Fruit fly (Drosophila melanogaster): Measurements from ENCODE around the gene CG31715.
A peak's percentile ranks its signal among the peaks of the same experiment; 100 is the strongest.

CG31715 gene

dm6 chr2L:10356508-10356907 is 15.1 kb downstream of the CG31715 start, which contains the start of the genes CtsL4 and ClpP (continued):
- TF ChIP-seq row (GFP tag; IDR thresholded peaks at IDR 0.05) (peak; percentile 86), CG9932 (GFP tag; IDR thresholded peaks at IDR 0.05) (no peak; the same call in 1 of the 2 replicates), ind (GFP tag; optimal IDR thresholded peaks at IDR 0.05) (peak; percentile 49), zfh1 (GFP tag; IDR thresholded peaks at IDR 0.05) (peak; percentile 25; the same call in 1 of the 3 replicates), Optix (GFP tag; IDR thresholded peaks at IDR 0.05) (peak; percentile 28; the same call in 1 of the 3 replicates), twi (tag; optimal IDR thresholded peaks at IDR 0.05) (peak; percentile 61), CG12236 (GFP tag; optimal IDR thresholded peaks at IDR 0.05) (no peak), PHDP (tag; optimal IDR thresholded peaks at IDR 0.05) (no peak), CG1602 (GFP tag; optimal IDR thresholded peaks at IDR 0.05) (peak; percentile 46), Usf (GFP tag; optimal IDR thresholded peaks at IDR 0.05) (no peak), corto (GFP tag; optimal IDR thresholded peaks at IDR 0.05) (no peak), Mes4 (GFP tag; optimal IDR thresholded peaks at IDR 0.05) (no peak), CG4404 (GFP tag; IDR thresholded peaks at IDR 0.05) (0 out of 2 replicates have a peak, but pooled peaks have one; percentile 17), Awh (GFP tag; IDR thresholded peaks at IDR 0.05) (no peak), unc-4 (GFP tag; IDR thresholded peaks at IDR 0.05; ENCODE audit: partially characterized antibody) (no peak), CG11560 (tag; IDR thresholded peaks at IDR 0.05) (no peak), CG8478 (optimal IDR thresholded peaks at IDR 0.05) (no peak), Tbp (GFP tag; optimal IDR thresholded peaks at IDR 0.05) (no peak), CG1832 (GFP tag; optimal IDR thresholded peaks at IDR 0.05) (no peak), bigmax (GFP tag; optimal IDR thresholded peaks at IDR 0.05) (peak; percentile 12), CG6175 (GFP tag; IDR thresholded peaks at IDR 0.05) (no peak), CG17359 (tag; optimal IDR thresholded peaks at IDR 0.05) (peak; percentile 18), CG6654 (GFP tag; optimal IDR thresholded peaks at IDR 0.05) (no peak), CG6813 (GFP tag; optimal IDR thresholded peaks at IDR 0.05) (no peak), CG7745 (tag; optimal IDR thresholded peaks at IDR 0.05) (no peak), Gsc (GFP tag; IDR thresholded peaks at IDR 0.05) (no peak), Hsf (GFP tag; optimal IDR thresholded peaks at IDR 0.05) (peak; percentile 59), CG3847 (GFP tag; IDR thresholded peaks at IDR 0.05) (peak; percentile 36; the same call in 1 of the 2 replicates), CG6689 (GFP tag; IDR thresholded peaks at IDR 0.05) (0 out of 2 replicates have a peak, but pooled peaks have one; percentile 21), bbx (GFP tag; IDR thresholded peaks at IDR 0.05; ENCODE audit: partially characterized antibody) (no peak), bsh (GFP tag; optimal IDR thresholded peaks at IDR 0.05) (peak in 1 of 2 experiments; percentile 33), dm (GFP tag; optimal IDR thresholded peaks at IDR 0.05) (no peak), pum (GFP tag; optimal IDR thresholded peaks at IDR 0.05) (peak; percentile 35), z (GFP tag; IDR thresholded peaks at IDR 0.05) (no peak), lilli (GFP tag; optimal IDR thresholded peaks at IDR 0.05) (peak; percentile 60), seq (GFP tag; IDR thresholded peaks at IDR 0.05) (no peak), Fer1 (GFP tag; optimal IDR thresholded peaks at IDR 0.05) (peak; percentile 15), Doc3 (GFP tag; IDR thresholded peaks at IDR 0.05; ENCODE audit: partially characterized antibody) (no peak), ro (GFP tag; IDR thresholded peaks at IDR 0.05) (no peak), lmd (GFP tag; IDR thresholded peaks at IDR 0.05) (no peak), MESR4 (GFP tag; optimal IDR thresholded peaks at IDR 0.05) (no peak), hb (GFP tag; IDR thresholded peaks at IDR 0.05; ENCODE audit: partially characterized antibody) (no peak), dimm (GFP tag; IDR thresholded peaks at IDR 0.05) (no peak), CG8944 (GFP tag; optimal IDR thresholded peaks at IDR 0.05) (peak; percentile 20), ems (GFP tag; optimal IDR thresholded peaks at IDR 0.05) (no peak), dysf (GFP tag; IDR thresholded peaks at IDR 0.05) (peak; percentile 50; the same call in 2 of the 3 replicates), lbe (GFP tag; optimal IDR thresholded peaks at IDR 0.05) (no peak), unpg (GFP tag; optimal IDR thresholded peaks at IDR 0.05) (no peak), CG30020 (tag; optimal IDR thresholded peaks at IDR 0.05) (peak; percentile 100), CG7357 (GFP tag; IDR thresholded peaks at IDR 0.05) (peak; percentile 39; the same call in 2 of the 3 replicates), br (optimal IDR thresholded peaks at IDR 0.05) (no peak), Oli (tag; optimal IDR thresholded peaks at IDR 0.05) (peak; percentile 45)
